Fruit fly (Drosophila melanogaster) whole organism, embryonic: ENCODE results near the gene mus302.

Source experiments
- Aef1 ChIP-seq: fragments of 200-800 bp; sonication (Bioruptor generic); IDR thresholded peaks from 3 replicates; pipeline ENCODE4 v1.3.6; 2022; ENCODE audit warnings: missing biosample characterization, missing genetic modification characterization
- Awh ChIP-seq: fragments of 200-800 bp; sonication (Bioruptor generic); IDR thresholded peaks from 2 replicates; pipeline ENCODE4, ENCODE4 v1.3.6; 2022; ENCODE audit warnings: missing biosample characterization, missing genetic modification characterization
- Bgb ChIP-seq: fragments of 200-800 bp; sonication (Bioruptor generic); IDR thresholded peaks from 2 replicates; pipeline ENCODE4 v1.3.6; 2022; ENCODE audit warnings: missing biosample characterization, missing genetic modification characterization; ENCODE audit not compliant: partially characterized antibody
- CG10462 ChIP-seq: fragments of 200-800 bp; sonication (Bioruptor generic); optimal IDR thresholded peaks from 2 replicates; lab custom pipeline; 2016; ENCODE audit warnings: missing biosample characterization, missing genetic modification characterization
- CG10565 ChIP-seq: fragments of 200-800 bp; sonication (Bioruptor generic); optimal IDR thresholded peaks from 3 replicates; lab custom pipeline; 2016; ENCODE audit warnings: missing biosample characterization, mild to moderate bottlenecking, missing genetic modification characterization
- CG12155 ChIP-seq: fragments of 200-800 bp; sonication (Bioruptor generic); optimal IDR thresholded peaks from 3 replicates; lab custom pipeline; 2016; ENCODE audit warnings: missing biosample characterization, missing genetic modification characterization
- CG12769 ChIP-seq: fragments of 200-800 bp; sonication (Bioruptor generic); optimal IDR thresholded peaks from 2 replicates; lab custom pipeline; 2019; ENCODE audit warnings: missing biosample characterization, mild to moderate bottlenecking, missing genetic modification characterization, moderate library complexity
- CG1529 ChIP-seq: fragments of 200-800 bp; sonication (Bioruptor generic); optimal IDR thresholded peaks from 3 replicates; lab custom pipeline; 2018; ENCODE audit warnings: missing biosample characterization, missing genetic modification characterization
- CG4328 ChIP-seq: fragments of 200-800 bp; sonication (Bioruptor generic); optimal IDR thresholded peaks from 3 replicates; lab custom pipeline; 2017; ENCODE audit warnings: missing biosample characterization, missing genetic modification reagents, missing genetic modification characterization
- CG6854 ChIP-seq: fragments of 200-800 bp; sonication (Bioruptor generic); optimal IDR thresholded peaks from 3 replicates; lab custom pipeline; 2017; ENCODE audit warnings: missing biosample characterization, mild to moderate bottlenecking, missing genetic modification characterization
- CG9215 ChIP-seq: fragments of 200-800 bp; sonication (Bioruptor generic); IDR thresholded peaks from 2 replicates; pipeline ENCODE4 v1.3.6; 2022; ENCODE audit warnings: missing biosample characterization, missing genetic modification characterization
- Camta ChIP-seq: fragments of 200-800 bp; sonication (Bioruptor generic); optimal IDR thresholded peaks from 2 replicates; lab custom pipeline; 2016; ENCODE audit warnings: missing biosample characterization, missing genetic modification characterization
- D19B ChIP-seq: fragments of 200-800 bp; sonication (Bioruptor generic); optimal IDR thresholded peaks from 2 replicates; lab custom pipeline; 2017; ENCODE audit warnings: missing biosample characterization, mild to moderate bottlenecking, missing genetic modification characterization
- Dp ChIP-seq: fragments of 200-800 bp; sonication (Bioruptor generic); optimal IDR thresholded peaks from 2 replicates; lab custom pipeline; 2018; ENCODE audit warnings: missing biosample characterization, mild to moderate bottlenecking, missing genetic modification characterization, moderate library complexity
- Dref ChIP-seq: fragments of 200-800 bp; sonication (Bioruptor generic); IDR thresholded peaks from 2 replicates; pipeline ENCODE4 v1.3.6; 2022; ENCODE audit warnings: missing biosample characterization, missing genetic modification characterization
- ERR ChIP-seq: fragments of 200-800 bp; sonication (Bioruptor generic); optimal IDR thresholded peaks from 2 replicates; lab custom pipeline; 2016; ENCODE audit warnings: missing biosample characterization, missing genetic modification characterization
- Eip74EF ChIP-seq, 2 experiments: fragments of 200-800 bp in 1 of 2; fragments of >200 bp in 1 of 2; sonication (Bioruptor generic) in 1 of 2; optimal IDR thresholded peaks; 2 replicates each; lab custom pipeline; 2017 to 2019; ENCODE audit warnings: missing biosample characterization in 2 of 2, missing genetic modification characterization in 2 of 2, mild to moderate bottlenecking in 1 of 2, moderate library complexity in 1 of 2
- Hr78 ChIP-seq, 2 experiments: fragments of 200-800 bp in 1 of 2; fragments of >200 bp in 1 of 2; sonication (Bioruptor generic) in 1 of 2; optimal IDR thresholded peaks; 2 replicates each; lab custom pipeline; 2017 to 2019; ENCODE audit warnings: missing biosample characterization in 2 of 2, missing genetic modification characterization in 2 of 2, mild to moderate bottlenecking in 1 of 2, moderate library complexity in 1 of 2
- Lim3 ChIP-seq: fragments of 200-800 bp; sonication (Bioruptor generic); IDR thresholded peaks from 2 replicates; pipeline ENCODE4 v1.3.6; 2022; ENCODE audit warnings: missing biosample characterization, missing genetic modification characterization
- Med ChIP-seq: fragments of 200-800 bp; sonication (Bioruptor generic); peaks from one replicate; lab custom pipeline; 2016; ENCODE audit warnings: missing biosample characterization, missing genetic modification characterization, mild to moderate bottlenecking, inconsistent platforms, moderate library complexity
- Oaz ChIP-seq: fragments of 200-800 bp; sonication (Bioruptor generic); IDR thresholded peaks from 2 replicates; pipeline ENCODE4 v1.3.6; 2022; ENCODE audit warnings: missing biosample characterization, missing genetic modification characterization
- PHDP ChIP-seq: fragments of 200-800 bp; sonication (Bioruptor generic); optimal IDR thresholded peaks from 3 replicates; lab custom pipeline; 2018; ENCODE audit warnings: missing biosample characterization, mild to moderate bottlenecking, missing genetic modification characterization, moderate library complexity
- Rfx ChIP-seq: fragments of 200-800 bp; sonication (Bioruptor generic); IDR thresholded peaks from 2 replicates; pipeline ENCODE4 v1.3.6; 2022; ENCODE audit warnings: missing biosample characterization, missing genetic modification characterization
- Sin3A ChIP-seq: fragments of >200 bp; optimal IDR thresholded peaks from 2 replicates; lab custom pipeline; 2018
- Sox102F ChIP-seq: fragments of 200-800 bp; sonication (Bioruptor generic); optimal IDR thresholded peaks from 2 replicates; lab custom pipeline; 2018; ENCODE audit warnings: missing biosample characterization, mild to moderate bottlenecking, missing genetic modification characterization, moderate library complexity
- abd-A ChIP-seq: fragments of 200-800 bp; sonication (Bioruptor generic); optimal IDR thresholded peaks from 3 replicates; lab custom pipeline; 2019; ENCODE audit warnings: missing biosample characterization, mild to moderate bottlenecking, missing genetic modification characterization, moderate library complexity
- az2 ChIP-seq: fragments of 200-800 bp; sonication (Bioruptor generic); optimal IDR thresholded peaks from 3 replicates; lab custom pipeline; 2016; ENCODE audit warnings: missing biosample characterization, missing genetic modification characterization
- bbx ChIP-seq: fragments of 200-800 bp; sonication (Bioruptor generic); IDR thresholded peaks from 2 replicates; pipeline ENCODE4 v1.3.6; 2022; ENCODE audit warnings: missing biosample characterization, missing genetic modification characterization; ENCODE audit not compliant: partially characterized antibody
- bowl ChIP-seq: fragments of 200-800 bp; sonication (Bioruptor generic); IDR thresholded peaks from 2 replicates; pipeline ENCODE4 v1.3.6; 2022; ENCODE audit warnings: missing biosample characterization, missing genetic modification characterization
- crol ChIP-seq: fragments of 200-800 bp; sonication (Bioruptor generic); IDR thresholded peaks from 2 replicates; pipeline ENCODE4 v1.3.6; 2022; ENCODE audit warnings: missing biosample characterization, missing genetic modification characterization
- dpn ChIP-seq, 2 experiments: fragments of 200-800 bp; sonication (Bioruptor generic); optimal IDR thresholded peaks; 3 replicates each; lab custom pipeline; 2016; ENCODE audit warnings: missing biosample characterization in 2 of 2, missing genetic modification characterization in 2 of 2
- ewg ChIP-seq: fragments of 200-800 bp; sonication (Bioruptor generic); optimal IDR thresholded peaks from 3 replicates; lab custom pipeline; 2017; ENCODE audit warnings: mild to moderate bottlenecking, missing biosample characterization, missing genetic modification reagents, missing genetic modification characterization
- fu2 ChIP-seq: fragments of 200-800 bp; sonication (Bioruptor generic); optimal IDR thresholded peaks from 2 replicates; lab custom pipeline; 2016; ENCODE audit warnings: missing biosample characterization, missing genetic modification characterization
- inv ChIP-seq: fragments of 200-800 bp; sonication (Bioruptor generic); IDR thresholded peaks from 2 replicates; pipeline ENCODE4 v1.3.6; 2022; ENCODE audit warnings: missing biosample characterization, missing genetic modification characterization; ENCODE audit not compliant: partially characterized antibody
- lab ChIP-seq: fragments of 200-800 bp; sonication (Bioruptor generic); optimal IDR thresholded peaks from 3 replicates; lab custom pipeline; 2017; ENCODE audit warnings: missing biosample characterization, missing genetic modification characterization, mild to moderate bottlenecking, moderate library complexity, missing genetic modification reagents
- lmd ChIP-seq: fragments of 200-800 bp; sonication (Bioruptor generic); IDR thresholded peaks from 2 replicates; pipeline ENCODE4 v1.3.6; 2022; ENCODE audit warnings: missing biosample characterization, missing genetic modification characterization
- lola ChIP-seq, 3 experiments: fragments of >200 bp in 2 of 3; fragments of 200-800 bp in 1 of 3; sonication (Bioruptor generic) in 1 of 3; optimal IDR thresholded peaks; 2 replicates each; lab custom pipeline; 2017 to 2019; ENCODE audit warnings: missing biosample characterization in 3 of 3, missing genetic modification characterization in 3 of 3, mild to moderate bottlenecking in 1 of 3, moderate library complexity in 1 of 3
- lov ChIP-seq, 2 experiments: fragments of 200-800 bp in 1 of 2; fragments of >200 bp in 1 of 2; sonication (Bioruptor generic) in 1 of 2; IDR thresholded peaks in 1 of 2; optimal IDR thresholded peaks in 1 of 2; 2 replicates in 1 of 2; 3 replicates in 1 of 2; pipeline versions ENCODE4 v1.3.6 to Lab custom; 2017 to 2022; ENCODE audit warnings: missing biosample characterization in 1 of 2, missing genetic modification characterization in 1 of 2
- nerfin-1 ChIP-seq: fragments of 200-800 bp; sonication (Bioruptor generic); optimal IDR thresholded peaks from 3 replicates; lab custom pipeline; 2019; ENCODE audit warnings: missing biosample characterization, mild to moderate bottlenecking, missing genetic modification characterization, moderate library complexity
- peb ChIP-seq: fragments of 200-800 bp; sonication (Bioruptor generic); IDR thresholded peaks from 2 replicates; pipeline ENCODE4 v1.3.6; 2022; ENCODE audit warnings: missing biosample characterization, missing genetic modification characterization
- pfk ChIP-seq: fragments of 200-800 bp; sonication (Bioruptor generic); optimal IDR thresholded peaks from 2 replicates; lab custom pipeline; 2018; ENCODE audit warnings: missing biosample characterization, mild to moderate bottlenecking, missing genetic modification characterization, moderate library complexity
- ranshi ChIP-seq: fragments of 200-800 bp; sonication (Bioruptor generic); IDR thresholded peaks from 2 replicates; pipeline ENCODE4 v1.3.6; 2022; ENCODE audit warnings: missing biosample characterization, missing genetic modification characterization
- tin ChIP-seq: fragments of 200-800 bp; sonication (Bioruptor generic); optimal IDR thresholded peaks from 3 replicates; lab custom pipeline; 2016; ENCODE audit warnings: missing biosample characterization, missing genetic modification characterization
- tup ChIP-seq: fragments of 200-800 bp; sonication (Bioruptor generic); optimal IDR thresholded peaks from 2 replicates; lab custom pipeline; 2016; ENCODE audit warnings: missing biosample characterization, mild to moderate bottlenecking, missing genetic modification characterization, moderate library complexity
- unc-4 ChIP-seq: fragments of 200-800 bp; sonication (Bioruptor generic); IDR thresholded peaks from 2 replicates; pipeline ENCODE4 v1.3.6; 2022; ENCODE audit warnings: missing biosample characterization, missing genetic modification characterization; ENCODE audit not compliant: partially characterized antibody
- zen2 ChIP-seq: fragments of 200-800 bp; sonication (Bioruptor generic); IDR thresholded peaks from 3 replicates; pipeline ENCODE4 v1.3.6; 2022; ENCODE audit warnings: missing biosample characterization, missing genetic modification characterization; ENCODE audit not compliant: partially characterized antibody

Gene mus302

DNA sequence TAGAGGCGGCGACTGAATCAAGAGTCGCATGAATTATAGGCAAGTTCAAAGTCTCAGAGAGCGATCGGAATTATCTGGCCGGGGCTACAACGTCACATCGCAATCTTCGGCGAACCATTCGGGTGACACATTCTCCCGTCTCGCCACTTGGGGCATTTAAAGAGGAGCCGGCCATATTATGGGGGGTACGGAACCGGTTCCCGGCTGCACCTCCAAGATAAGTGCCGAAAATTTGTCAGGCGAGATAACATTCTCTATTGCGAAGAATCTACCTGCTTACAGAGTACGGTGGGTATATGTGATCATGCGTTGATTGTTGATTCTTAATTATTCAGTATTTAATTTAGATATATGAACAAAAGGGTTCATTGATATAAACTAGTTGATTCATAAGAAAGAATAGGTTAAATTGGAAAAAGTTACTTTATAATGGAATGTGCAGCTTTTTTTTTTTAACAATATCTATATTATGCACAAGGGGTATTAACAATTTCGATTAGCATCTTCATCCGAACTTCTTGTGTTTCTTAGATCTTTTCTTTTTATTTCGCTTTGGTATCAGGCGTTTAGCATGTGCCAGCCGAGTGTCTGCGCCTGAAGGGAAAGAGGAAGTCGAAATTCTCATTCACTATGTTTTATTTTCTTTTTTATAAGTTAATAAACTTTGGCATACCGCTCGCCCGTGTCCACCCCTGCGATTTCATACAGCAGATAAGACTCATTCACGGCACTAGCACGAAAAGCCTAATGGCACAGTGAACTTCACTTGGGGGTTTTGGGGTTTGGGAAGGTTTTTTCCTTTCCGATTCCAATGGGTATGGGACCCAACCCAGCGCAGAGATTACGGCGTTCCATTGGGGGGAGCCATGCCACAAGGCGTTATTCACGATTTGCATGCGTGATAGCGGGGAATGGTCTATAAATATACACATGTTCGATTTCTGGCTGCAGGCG lies 22.2 kb upstream of the mus302 start (continued):
- TF ChIP-seq fu2 (GFP tag; lab: Kevin White, UChicago) = no peak
- TF ChIP-seq dpn (GFP tag; optimal IDR thresholded peaks at IDR 0.05; lab: Kevin White, UChicago) = peak in 1 of 2 experiments; percentile 55
- no peak for TF ChIP-seq tup (GFP tag; lab: Kevin White, UChicago)
- peak in 1 of 2 experiments; percentile 21 for TF ChIP-seq Eip74EF (GFP tag; optimal IDR thresholded peaks at IDR 0.05; lab: Kevin White, UChicago)
- TF ChIP-seq Aef1 = no peak
- TF ChIP-seq CG12769 (tag; lab: Kevin White, UChicago) = peak; percentile 91
- TF ChIP-seq D19B (GFP tag; lab: Kevin White, UChicago) = peak; percentile 97
- no peak for TF ChIP-seq abd-A (tag; lab: Kevin White, UChicago)
- TF ChIP-seq CG6854 (GFP tag; lab: Kevin White, UChicago) = no peak
- TF ChIP-seq inv (GFP tag; lab: Robert Waterston, UW) = no peak
- peak; percentile 14 for TF ChIP-seq CG1529 (GFP tag; lab: Kevin White, UChicago)
- TF ChIP-seq CG9215 (GFP tag; lab: Robert Waterston, UW) = peak; percentile 54; the same call in 1 of the 2 replicates
- peak; percentile 59 for TF ChIP-seq az2 (GFP tag; lab: Kevin White, UChicago)
- peak; percentile 28 for TF ChIP-seq lmd (GFP tag; lab: Robert Waterston, UW)
- TF ChIP-seq lab (GFP tag; lab: Kevin White, UChicago) = peak; percentile 43
- TF ChIP-seq crol = peak; percentile 35; the same call in 1 of the 2 replicates
- TF ChIP-seq CG12155 (GFP tag; lab: Kevin White, UChicago) = peak; percentile 48
- no peak for TF ChIP-seq Dp (GFP tag; lab: Kevin White, UChicago)
- TF ChIP-seq Awh (GFP tag; lab: Robert Waterston, UW) = no peak
- no peak for TF ChIP-seq lov (optimal IDR thresholded peaks at IDR 0.05; lab: Kevin White, UChicago)
- 0 out of 3 replicates have a peak, but pooled peaks have one; percentile 51 for TF ChIP-seq lov (GFP tag; IDR thresholded peaks at IDR 0.05; lab: Robert Waterston, UW)
- no peak for TF ChIP-seq nerfin-1 (tag; lab: Kevin White, UChicago)
- TF ChIP-seq ERR = no peak
- no peak for TF ChIP-seq CG4328 (GFP tag; lab: Kevin White, UChicago)
- TF ChIP-seq Rfx (GFP tag; lab: Robert Waterston, UW) = peak; percentile 32; the same call in 1 of the 2 replicates
- no peak for TF ChIP-seq bbx (GFP tag; lab: Robert Waterston, UW)
- peak; percentile 15 for TF ChIP-seq ewg (GFP tag; lab: Kevin White, UChicago)
- TF ChIP-seq zen2 = no peak
- no peak for TF ChIP-seq Oaz
- TF ChIP-seq peb (GFP tag; lab: Robert Waterston, UW) = 0 out of 2 replicates have a peak, but pooled peaks have one; percentile 26
- peak; percentile 61 for TF ChIP-seq PHDP (tag; lab: Kevin White, UChicago)
- peak; percentile 67 for TF ChIP-seq Med
- TF ChIP-seq CG10462 (GFP tag; lab: Kevin White, UChicago) = no peak
- peak in 1 of 3 experiments; percentile 64 for TF ChIP-seq lola (GFP tag; optimal IDR thresholded peaks at IDR 0.05; lab: Kevin White, UChicago)
- TF ChIP-seq unc-4 (GFP tag; lab: Robert Waterston, UW) = no peak
- TF ChIP-seq tin (GFP tag; lab: Kevin White, UChicago) = peak; percentile 46
- no peak for TF ChIP-seq Sin3A (lab: Kevin White, UChicago)
- TF ChIP-seq CG10565 (GFP tag; lab: Kevin White, UChicago) = no peak
- TF ChIP-seq Lim3 (GFP tag; lab: Robert Waterston, UW) = no peak
- no peak for TF ChIP-seq Camta (GFP tag; lab: Kevin White, UChicago)
- no peak for TF ChIP-seq Bgb (GFP tag; lab: Robert Waterston, UW)
- no peak for TF ChIP-seq pfk (GFP tag; lab: Kevin White, UChicago)
- no peak for TF ChIP-seq Dref
- peak; percentile 9; the same call in 1 of the 2 replicates for TF ChIP-seq ranshi (GFP tag; lab: Robert Waterston, UW)
- TF ChIP-seq bowl (GFP tag; lab: Robert Waterston, UW) = no peak
- peak in 1 of 2 experiments; percentile 34 for TF ChIP-seq Hr78 (GFP tag; optimal IDR thresholded peaks at IDR 0.05; lab: Kevin White, UChicago)
- peak; percentile 60 for TF ChIP-seq Sox102F (GFP tag; lab: Kevin White, UChicago)
